Fruit fly (Drosophila melanogaster) whole organism, embryonic: Measurements from ENCODE around the gene se.

Experiments
- Aef1 ChIP-seq: fragments of 200-800 bp; sonication (Bioruptor generic); IDR thresholded peaks from 3 replicates; pipeline ENCODE4 v1.3.6; 2022; ENCODE audit warnings: missing biosample characterization, missing genetic modification characterization
- Antp ChIP-seq: fragments of 200-800 bp; sonication (Bioruptor generic); optimal IDR thresholded peaks from 3 replicates; lab custom pipeline; 2016; ENCODE audit warnings: missing biosample characterization, missing genetic modification characterization
- C15 ChIP-seq: fragments of 200-800 bp; sonication (Bioruptor generic); IDR thresholded peaks from 3 replicates; pipeline ENCODE4 v1.3.6; 2022; ENCODE audit warnings: missing biosample characterization, missing genetic modification characterization
- CG12659 ChIP-seq: fragments of 200-800 bp; sonication (Bioruptor generic); optimal IDR thresholded peaks from 3 replicates; lab custom pipeline; 2017; ENCODE audit warnings: mild to moderate bottlenecking, missing biosample characterization, missing genetic modification reagents, missing genetic modification characterization
- CG14441 ChIP-seq: fragments of 200-800 bp; sonication (Bioruptor generic); IDR thresholded peaks from 2 replicates; pipeline ENCODE4 v1.3.6; 2022; ENCODE audit warnings: missing biosample characterization, missing genetic modification characterization
- CG14860 ChIP-seq: fragments of 200-800 bp; sonication (Bioruptor generic); IDR thresholded peaks from 3 replicates; pipeline ENCODE4 v1.3.6; 2022; ENCODE audit warnings: missing biosample characterization, missing genetic modification characterization; ENCODE audit not compliant: partially characterized antibody
- CG15269 ChIP-seq: fragments of 200-800 bp; sonication (Bioruptor generic); optimal IDR thresholded peaks from 2 replicates; lab custom pipeline; 2018; ENCODE audit warnings: missing biosample characterization, mild to moderate bottlenecking, missing genetic modification characterization, moderate library complexity
- CG17912 ChIP-seq: fragments of 200-800 bp; sonication (Bioruptor generic); optimal IDR thresholded peaks from 2 replicates; lab custom pipeline; 2018; ENCODE audit warnings: missing biosample characterization, mild to moderate bottlenecking, missing genetic modification characterization
- CG1832 ChIP-seq: fragments of 200-800 bp; sonication (Bioruptor generic); optimal IDR thresholded peaks from 2 replicates; lab custom pipeline; 2017; ENCODE audit warnings: missing biosample characterization, mild to moderate bottlenecking, missing genetic modification characterization, inconsistent platforms
- CG2116 ChIP-seq: fragments of 200-800 bp; sonication (Bioruptor generic); optimal IDR thresholded peaks from 3 replicates; lab custom pipeline; 2018; ENCODE audit warnings: missing biosample characterization, mild to moderate bottlenecking, missing genetic modification characterization
- CG3726 ChIP-seq: fragments of 200-800 bp; sonication (Bioruptor generic); IDR thresholded peaks from 3 replicates; pipeline ENCODE4, ENCODE4 v1.3.6; 2022; ENCODE audit warnings: missing biosample characterization, missing genetic modification characterization
- CG4707 ChIP-seq: fragments of 200-800 bp; sonication (Bioruptor generic); optimal IDR thresholded peaks from 2 replicates; lab custom pipeline; 2018; ENCODE audit warnings: missing biosample characterization, mild to moderate bottlenecking, missing genetic modification characterization, moderate library complexity
- CG6272 ChIP-seq: fragments of 200-800 bp; sonication (Bioruptor generic); IDR thresholded peaks from 2 replicates; pipeline ENCODE4 v1.3.6; 2022; ENCODE audit warnings: missing biosample characterization, missing genetic modification characterization
- CG7271 ChIP-seq: fragments of 200-800 bp; sonication (Bioruptor generic); optimal IDR thresholded peaks from 2 replicates; lab custom pipeline; 2018; ENCODE audit warnings: missing biosample characterization, mild to moderate bottlenecking, missing genetic modification characterization, moderate library complexity
- CG7357 ChIP-seq: fragments of 200-800 bp; sonication (Bioruptor generic); IDR thresholded peaks from 3 replicates; pipeline ENCODE4 v1.3.6; 2022; ENCODE audit warnings: missing biosample characterization, missing genetic modification characterization
- CG7372 ChIP-seq: fragments of 200-800 bp; sonication (Bioruptor generic); IDR thresholded peaks from 2 replicates; pipeline ENCODE4 v1.3.6; 2022; ENCODE audit warnings: missing biosample characterization, missing genetic modification characterization
- CG8924 ChIP-seq: fragments of 200-800 bp; optimal IDR thresholded peaks from 3 replicates; lab custom pipeline; 2019; ENCODE audit warnings: missing biosample characterization, mild to moderate bottlenecking, missing genetic modification characterization, moderate library complexity
- CG8944 ChIP-seq: fragments of 200-800 bp; sonication (Bioruptor generic); optimal IDR thresholded peaks from 3 replicates; lab custom pipeline; 2016; ENCODE audit warnings: missing biosample characterization, missing genetic modification characterization
- CG9215 ChIP-seq: fragments of 200-800 bp; sonication (Bioruptor generic); IDR thresholded peaks from 2 replicates; pipeline ENCODE4 v1.3.6; 2022; ENCODE audit warnings: missing biosample characterization, missing genetic modification characterization
- CG9437 ChIP-seq: fragments of 200-800 bp; sonication (Bioruptor generic); optimal IDR thresholded peaks from 2 replicates; lab custom pipeline; 2018; ENCODE audit warnings: missing biosample characterization, mild to moderate bottlenecking, missing genetic modification characterization
- CG9609 ChIP-seq: fragments of 200-800 bp; sonication (Bioruptor generic); optimal IDR thresholded peaks from 3 replicates; lab custom pipeline; 2016; ENCODE audit warnings: missing biosample characterization, missing genetic modification characterization
- CG9876 ChIP-seq: fragments of 200-800 bp; sonication (Bioruptor generic); optimal IDR thresholded peaks from 2 replicates; lab custom pipeline; 2016; ENCODE audit warnings: missing biosample characterization, missing genetic modification characterization
- Camta ChIP-seq: fragments of 200-800 bp; sonication (Bioruptor generic); optimal IDR thresholded peaks from 2 replicates; lab custom pipeline; 2016; ENCODE audit warnings: missing biosample characterization, missing genetic modification characterization
- Dek ChIP-seq: fragments of 200-800 bp; sonication (Bioruptor generic); optimal IDR thresholded peaks from 3 replicates; lab custom pipeline; 2019; ENCODE audit warnings: missing biosample characterization, mild to moderate bottlenecking, missing genetic modification characterization, moderate library complexity
- Doc2 ChIP-seq: fragments of 200-800 bp; sonication (Bioruptor generic); IDR thresholded peaks from 2 replicates; pipeline ENCODE4 v1.3.6; 2022; ENCODE audit warnings: missing biosample characterization, missing genetic modification characterization
- Drgx ChIP-seq: fragments of 200-800 bp; sonication (Bioruptor generic); IDR thresholded peaks from 2 replicates; pipeline ENCODE4 v1.3.6; 2022; ENCODE audit warnings: missing biosample characterization, missing genetic modification characterization
- Eip74EF ChIP-seq, 2 experiments: fragments of 200-800 bp in 1 of 2; fragments of >200 bp in 1 of 2; sonication (Bioruptor generic) in 1 of 2; optimal IDR thresholded peaks; 2 replicates each; lab custom pipeline; 2017 to 2019; ENCODE audit warnings: missing biosample characterization in 2 of 2, missing genetic modification characterization in 2 of 2, mild to moderate bottlenecking in 1 of 2, moderate library complexity in 1 of 2
- GATAe ChIP-seq: fragments of 200-800 bp; sonication (Bioruptor generic); conservative IDR thresholded peaks from 2 replicates; pipeline ENCODE4 v1.3.6; 2022; ENCODE audit warnings: missing biosample characterization, missing genetic modification characterization
- Hand ChIP-seq: fragments of 200-800 bp; sonication (Bioruptor generic); optimal IDR thresholded peaks from 2 replicates; lab custom pipeline; 2017; ENCODE audit warnings: mild to moderate bottlenecking, missing biosample characterization, missing genetic modification reagents, missing genetic modification characterization
- MBD-R2 ChIP-seq: fragments of 200-800 bp; sonication (Bioruptor generic); IDR thresholded peaks from 2 replicates; pipeline ENCODE4 v1.3.6; 2022; ENCODE audit warnings: missing biosample characterization, missing genetic modification characterization
- Oli ChIP-seq: fragments of 200-800 bp; sonication (Bioruptor generic); optimal IDR thresholded peaks from 2 replicates; lab custom pipeline; 2018; ENCODE audit warnings: missing biosample characterization, mild to moderate bottlenecking, missing genetic modification characterization, moderate library complexity
- Scr ChIP-seq: fragments of 200-800 bp; sonication (Bioruptor generic); IDR thresholded peaks from 2 replicates; pipeline ENCODE4 v1.3.6; 2022; ENCODE audit warnings: missing biosample characterization, missing genetic modification characterization; ENCODE audit not compliant: partially characterized antibody
- Sry-β ChIP-seq: fragments of 200-800 bp; sonication (Bioruptor generic); optimal IDR thresholded peaks from 2 replicates; lab custom pipeline; 2018; ENCODE audit warnings: missing biosample characterization, mild to moderate bottlenecking, missing genetic modification characterization, moderate library complexity
- Sry-δ ChIP-seq: fragments of 200-800 bp; sonication (Bioruptor generic); optimal IDR thresholded peaks from 2 replicates; lab custom pipeline; 2016; ENCODE audit warnings: missing biosample characterization, missing genetic modification characterization
- Stat92E ChIP-seq, 3 experiments: fragments of >200 bp in 2 of 3; fragments of 200-800 bp in 1 of 3; sonication (Bioruptor generic) in 1 of 3; optimal IDR thresholded peaks; 2 replicates each; lab custom pipeline; 2017 to 2019; ENCODE audit warnings: missing biosample characterization in 3 of 3, missing genetic modification characterization in 3 of 3, mild to moderate bottlenecking in 1 of 3, moderate library complexity in 1 of 3
- Xbp1 ChIP-seq: fragments of 200-800 bp; sonication (Bioruptor generic); optimal IDR thresholded peaks from 3 replicates; lab custom pipeline; 2016; ENCODE audit warnings: missing biosample characterization, mild to moderate bottlenecking, missing genetic modification characterization
- br ChIP-seq: fragments of >200 bp; optimal IDR thresholded peaks from 2 replicates; lab custom pipeline; 2017
- ci ChIP-seq: fragments of 200-800 bp; sonication (Bioruptor generic); IDR thresholded peaks from 3 replicates; pipeline ENCODE4 v1.3.6; 2022; ENCODE audit warnings: missing biosample characterization, missing genetic modification characterization
- gcm2 ChIP-seq: fragments of 200-800 bp; sonication (Bioruptor generic); optimal IDR thresholded peaks from 2 replicates; lab custom pipeline; 2016; ENCODE audit warnings: missing biosample characterization, missing genetic modification characterization
- hb ChIP-seq: fragments of 200-800 bp; sonication (Bioruptor generic); IDR thresholded peaks from 3 replicates; pipeline ENCODE4 v1.3.6; 2022; ENCODE audit warnings: missing biosample characterization, missing genetic modification characterization; ENCODE audit not compliant: partially characterized antibody
- mld ChIP-seq: fragments of 200-800 bp; sonication (Bioruptor generic); IDR thresholded peaks from 3 replicates; pipeline ENCODE4 v1.3.6; 2022; ENCODE audit warnings: missing biosample characterization, missing genetic modification characterization; ENCODE audit not compliant: partially characterized antibody
- oc ChIP-seq: fragments of 200-800 bp; sonication (Bioruptor generic); optimal IDR thresholded peaks from 2 replicates; lab custom pipeline; 2018; ENCODE audit warnings: missing biosample characterization, mild to moderate bottlenecking, missing genetic modification characterization, moderate library complexity
- pfk ChIP-seq: fragments of 200-800 bp; sonication (Bioruptor generic); optimal IDR thresholded peaks from 2 replicates; lab custom pipeline; 2018; ENCODE audit warnings: missing biosample characterization, mild to moderate bottlenecking, missing genetic modification characterization, moderate library complexity
- run ChIP-seq: fragments of 200-800 bp; sonication (Bioruptor generic); optimal IDR thresholded peaks from 3 replicates; lab custom pipeline; 2018; ENCODE audit warnings: missing biosample characterization, mild to moderate bottlenecking, missing genetic modification characterization
- slou ChIP-seq: fragments of 200-800 bp; sonication (Bioruptor generic); optimal IDR thresholded peaks from 3 replicates; lab custom pipeline; 2016; ENCODE audit warnings: missing biosample characterization, missing genetic modification characterization
- tll ChIP-seq, 2 experiments: fragments of 200-800 bp in 1 of 2; fragments of >200 bp in 1 of 2; sonication (Bioruptor generic) in 1 of 2; optimal IDR thresholded peaks; 2 replicates each; lab custom pipeline; 2017 to 2019; ENCODE audit warnings: missing biosample characterization in 2 of 2, missing genetic modification characterization in 2 of 2, mild to moderate bottlenecking in 1 of 2, moderate library complexity in 1 of 2
- unpg ChIP-seq: fragments of 200-800 bp; sonication (Bioruptor generic); optimal IDR thresholded peaks from 3 replicates; lab custom pipeline; 2018; ENCODE audit warnings: missing biosample characterization, mild to moderate bottlenecking, missing genetic modification characterization, moderate library complexity
- wek ChIP-seq: fragments of 200-800 bp; sonication (Bioruptor generic); optimal IDR thresholded peaks from 3 replicates; lab custom pipeline; 2018; ENCODE audit warnings: missing biosample characterization, mild to moderate bottlenecking, missing genetic modification characterization, moderate library complexity
- wor ChIP-seq: fragments of 200-800 bp; sonication (Bioruptor generic); IDR thresholded peaks from 2 replicates; pipeline ENCODE4 v1.3.6; 2022; ENCODE audit warnings: missing biosample characterization, missing genetic modification characterization

se gene

dm6 chr3L:8549183-8549890 lies 29.0 kb downstream of the se start (continued):
- TF ChIP-seq Scr (no peak), wek (GFP tag; lab: Kevin White, UChicago) (peak; percentile 30), Antp (peak; percentile 56), CG15269 (tag; lab: Kevin White, UChicago) (peak; percentile 26), CG8944 (no peak), CG9215 (GFP tag; lab: Robert Waterston, UW) (no peak), C15 (GFP tag; lab: Robert Waterston, UW) (no peak), CG1832 (no peak), tll (GFP tag; optimal IDR thresholded peaks at IDR 0.05; lab: Kevin White, UChicago) (no peak), slou (GFP tag; lab: Kevin White, UChicago) (no peak), Sry-β (GFP tag; lab: Kevin White, UChicago) (no peak), Dek (tag; lab: Kevin White, UChicago) (no peak), MBD-R2 (GFP tag; lab: Robert Waterston, UW) (no peak; the same call in 1 of the 2 replicates), CG7271 (tag; lab: Kevin White, UChicago) (no peak), pfk (no peak), gcm2 (GFP tag; lab: Kevin White, UChicago) (no peak), wor (GFP tag; lab: Robert Waterston, UW) (no peak), CG17912 (no peak), CG7357 (no peak), Eip74EF (GFP tag; optimal IDR thresholded peaks at IDR 0.05; lab: Kevin White, UChicago) (peak in 1 of 2 experiments; percentile 64), GATAe (GFP tag; lab: Robert Waterston, UW) (no peak), CG14860 (GFP tag; lab: Robert Waterston, UW) (no peak), Doc2 (GFP tag; lab: Robert Waterston, UW) (no peak), mld (GFP tag; lab: Robert Waterston, UW) (no peak), CG7372 (no peak), CG14441 (GFP tag; lab: Robert Waterston, UW) (peak; percentile 12; the same call in 1 of the 2 replicates), CG6272 (GFP tag; lab: Robert Waterston, UW) (no peak), Hand (GFP tag; lab: Kevin White, UChicago) (no peak), CG12659 (GFP tag; lab: Kevin White, UChicago) (peak; percentile 15), hb (GFP tag; lab: Robert Waterston, UW) (no peak), ci (GFP tag; lab: Robert Waterston, UW) (peak; percentile 68; the same call in 1 of the 3 replicates), Oli (peak; percentile 59), CG9437 (GFP tag; lab: Kevin White, UChicago) (peak; percentile 34), Drgx (0 out of 2 replicates have a peak, but pooled peaks have one; percentile 35), CG2116 (GFP tag; lab: Kevin White, UChicago) (peak; percentile 38), run (tag; lab: Kevin White, UChicago) (peak; percentile 39), unpg (GFP tag; lab: Kevin White, UChicago) (peak; percentile 72), br (lab: Kevin White, UChicago) (no peak), CG3726 (GFP tag; lab: Robert Waterston, UW) (no peak), CG4707 (GFP tag; lab: Kevin White, UChicago) (peak; percentile 51), CG9609 (GFP tag; lab: Kevin White, UChicago) (peak; percentile 40), Aef1 (no peak), Sry-δ (peak; percentile 20), oc (tag; lab: Kevin White, UChicago) (peak; percentile 44), CG8924 (peak; percentile 75), Camta (peak; percentile 55), Xbp1 (peak; percentile 38), CG9876 (GFP tag; lab: Kevin White, UChicago) (no peak), Stat92E (GFP tag; optimal IDR thresholded peaks at IDR 0.05; lab: Kevin White, UChicago) (no peak)
